Fruit fly (Drosophila melanogaster) whole organism, embryonic: ENCODE data around the gene CG42633.
A peak's percentile ranks its signal among the peaks of the same experiment; 100 is the strongest.

Source experiments
- Aef1 ChIP-seq: fragments of 200-800 bp; sonication (Bioruptor generic); IDR thresholded peaks from 3 replicates; pipeline ENCODE4 v1.3.6; 2022; ENCODE audit warnings: missing biosample characterization, missing genetic modification characterization
- Atf3 ChIP-seq: fragments of 200-800 bp; sonication (Bioruptor generic); optimal IDR thresholded peaks from 3 replicates; lab custom pipeline; 2016; ENCODE audit warnings: missing biosample characterization, missing genetic modification characterization
- CG11723 ChIP-seq: fragments of 200-800 bp; sonication (Bioruptor generic); optimal IDR thresholded peaks from 2 replicates; lab custom pipeline; 2017; ENCODE audit warnings: missing biosample characterization, mild to moderate bottlenecking, missing genetic modification characterization
- CG12104 ChIP-seq: fragments of 200-800 bp; sonication (Bioruptor generic); optimal IDR thresholded peaks from 3 replicates; lab custom pipeline; 2016; ENCODE audit warnings: missing biosample characterization, missing genetic modification characterization
- CG12299 ChIP-seq: fragments of 200-800 bp; sonication (Bioruptor generic); optimal IDR thresholded peaks from 2 replicates; lab custom pipeline; 2018; ENCODE audit warnings: missing biosample characterization, mild to moderate bottlenecking, missing genetic modification characterization
- CG12391 ChIP-seq: fragments of 200-800 bp; sonication (Bioruptor generic); optimal IDR thresholded peaks from 3 replicates; lab custom pipeline; 2018; ENCODE audit warnings: missing biosample characterization, mild to moderate bottlenecking, missing genetic modification characterization, moderate library complexity
- CG12659 ChIP-seq: fragments of 200-800 bp; sonication (Bioruptor generic); optimal IDR thresholded peaks from 3 replicates; lab custom pipeline; 2017; ENCODE audit warnings: mild to moderate bottlenecking, missing biosample characterization, missing genetic modification reagents, missing genetic modification characterization
- CG13287 ChIP-seq: fragments of 200-800 bp; sonication (Bioruptor generic); IDR thresholded peaks from 2 replicates; pipeline ENCODE4 v1.3.6; 2022; ENCODE audit warnings: missing biosample characterization, missing genetic modification characterization; ENCODE audit not compliant: partially characterized antibody
- CG13775 ChIP-seq: fragments of 200-800 bp; sonication (Bioruptor generic); optimal IDR thresholded peaks from 3 replicates; lab custom pipeline; 2017; ENCODE audit warnings: missing biosample characterization, mild to moderate bottlenecking, missing genetic modification characterization
- CG15514 ChIP-seq: fragments of 200-800 bp; sonication (Bioruptor generic); optimal IDR thresholded peaks from 3 replicates; lab custom pipeline; 2017; ENCODE audit warnings: missing biosample characterization, missing genetic modification characterization, mild to moderate bottlenecking, moderate library complexity, missing genetic modification reagents
- CG17385 ChIP-seq: fragments of 200-800 bp; sonication (Bioruptor generic); optimal IDR thresholded peaks from 3 replicates; lab custom pipeline; 2018; ENCODE audit warnings: missing biosample characterization, mild to moderate bottlenecking, missing genetic modification characterization
- CG2120 ChIP-seq: fragments of 200-800 bp; sonication (Bioruptor generic); optimal IDR thresholded peaks from 3 replicates; lab custom pipeline; 2016; ENCODE audit warnings: missing biosample characterization, missing genetic modification characterization
- CG33557 ChIP-seq: fragments of 200-800 bp; sonication (Bioruptor generic); optimal IDR thresholded peaks from 2 replicates; lab custom pipeline; 2019; ENCODE audit warnings: missing biosample characterization, mild to moderate bottlenecking, missing genetic modification characterization, moderate library complexity
- CG3995 ChIP-seq: fragments of 200-800 bp; sonication (Bioruptor generic); optimal IDR thresholded peaks from 3 replicates; lab custom pipeline; 2016; ENCODE audit warnings: missing biosample characterization, missing genetic modification characterization
- CG4424 ChIP-seq: fragments of 200-800 bp; sonication (Bioruptor generic); optimal IDR thresholded peaks from 3 replicates; lab custom pipeline; 2016; ENCODE audit warnings: missing biosample characterization, missing genetic modification characterization
- CG4854 ChIP-seq: fragments of 200-800 bp; sonication (Bioruptor generic); optimal IDR thresholded peaks from 2 replicates; lab custom pipeline; 2016; ENCODE audit warnings: missing biosample characterization, missing genetic modification characterization, inconsistent platforms
- CG6689 ChIP-seq: fragments of 200-800 bp; sonication (Bioruptor generic); IDR thresholded peaks from 2 replicates; pipeline ENCODE4 v1.3.6; 2022; ENCODE audit warnings: missing biosample characterization, missing genetic modification characterization
- CG7786 ChIP-seq: fragments of 200-800 bp; sonication (Bioruptor generic); optimal IDR thresholded peaks from 2 replicates; lab custom pipeline; 2016; ENCODE audit warnings: missing biosample characterization, missing genetic modification characterization
- CG7987 ChIP-seq: fragments of 200-800 bp; sonication (Bioruptor generic); optimal IDR thresholded peaks from 2 replicates; lab custom pipeline; 2018; ENCODE audit warnings: missing biosample characterization, mild to moderate bottlenecking, missing genetic modification characterization, moderate library complexity
- CG8944 ChIP-seq: fragments of 200-800 bp; sonication (Bioruptor generic); optimal IDR thresholded peaks from 3 replicates; lab custom pipeline; 2016; ENCODE audit warnings: missing biosample characterization, missing genetic modification characterization
- CG9215 ChIP-seq: fragments of 200-800 bp; sonication (Bioruptor generic); IDR thresholded peaks from 2 replicates; pipeline ENCODE4 v1.3.6; 2022; ENCODE audit warnings: missing biosample characterization, missing genetic modification characterization
- Chrac-16 ChIP-seq: fragments of 200-800 bp; sonication (Bioruptor generic); optimal IDR thresholded peaks from 3 replicates; lab custom pipeline; 2016; ENCODE audit warnings: missing biosample characterization, missing genetic modification characterization
- Dek ChIP-seq: fragments of 200-800 bp; sonication (Bioruptor generic); optimal IDR thresholded peaks from 3 replicates; lab custom pipeline; 2019; ENCODE audit warnings: missing biosample characterization, mild to moderate bottlenecking, missing genetic modification characterization, moderate library complexity
- Dip2 ChIP-seq: fragments of 200-800 bp; sonication (Bioruptor generic); IDR thresholded peaks from 2 replicates; pipeline ENCODE4 v1.3.6; 2022; ENCODE audit warnings: missing biosample characterization, missing genetic modification characterization
- HLH4C ChIP-seq: fragments of 200-800 bp; sonication (Bioruptor generic); IDR thresholded peaks from 3 replicates; pipeline ENCODE4 v1.3.6; 2022; ENCODE audit warnings: missing biosample characterization, missing genetic modification characterization; ENCODE audit not compliant: partially characterized antibody
- Hsf ChIP-seq: fragments of 200-800 bp; sonication (Bioruptor generic); optimal IDR thresholded peaks from 3 replicates; lab custom pipeline; 2016; ENCODE audit warnings: missing biosample characterization, missing genetic modification characterization
- Myb ChIP-seq: fragments of 200-800 bp; sonication (Bioruptor generic); optimal IDR thresholded peaks from 2 replicates; lab custom pipeline; 2016; ENCODE audit warnings: missing biosample characterization, missing genetic modification characterization
- NC2β ChIP-seq: fragments of 200-800 bp; sonication (Bioruptor generic); optimal IDR thresholded peaks from 2 replicates; lab custom pipeline; 2016; ENCODE audit warnings: missing biosample characterization, missing genetic modification characterization
- Poxn ChIP-seq: fragments of 200-800 bp; sonication (Bioruptor generic); IDR thresholded peaks from 2 replicates; pipeline ENCODE4 v1.3.6; 2022; ENCODE audit warnings: missing biosample characterization, missing genetic modification characterization
- Scr ChIP-seq: fragments of 200-800 bp; sonication (Bioruptor generic); IDR thresholded peaks from 2 replicates; pipeline ENCODE4 v1.3.6; 2022; ENCODE audit warnings: missing biosample characterization, missing genetic modification characterization; ENCODE audit not compliant: partially characterized antibody
- YL-1 ChIP-seq: fragments of 200-800 bp; sonication (Bioruptor generic); optimal IDR thresholded peaks from 3 replicates; lab custom pipeline; 2017; ENCODE audit warnings: missing biosample characterization, mild to moderate bottlenecking, missing genetic modification characterization
- ap ChIP-seq: fragments of 200-800 bp; sonication (Bioruptor generic); IDR thresholded peaks from 2 replicates; pipeline ENCODE4 v1.3.6; 2022; ENCODE audit warnings: missing biosample characterization, missing genetic modification characterization
- bcd ChIP-seq: fragments of 200-800 bp; sonication (Bioruptor generic); optimal IDR thresholded peaks from 2 replicates; lab custom pipeline; 2017; ENCODE audit warnings: missing biosample characterization, mild to moderate bottlenecking, missing genetic modification characterization
- chif ChIP-seq, 2 experiments: fragments of 200-800 bp; sonication (Bioruptor generic); optimal IDR thresholded peaks; 3 replicates each; lab custom pipeline; 2016; ENCODE audit warnings: missing biosample characterization in 2 of 2, missing genetic modification characterization in 2 of 2
- dmrt11E ChIP-seq: fragments of 200-800 bp; sonication (Bioruptor generic); optimal IDR thresholded peaks from 3 replicates; lab custom pipeline; 2018; ENCODE audit warnings: missing biosample characterization, mild to moderate bottlenecking, missing genetic modification characterization, moderate library complexity
- fu2 ChIP-seq: fragments of 200-800 bp; sonication (Bioruptor generic); optimal IDR thresholded peaks from 2 replicates; lab custom pipeline; 2016; ENCODE audit warnings: missing biosample characterization, missing genetic modification characterization
- gfzf ChIP-seq: fragments of 200-800 bp; sonication (Bioruptor generic); optimal IDR thresholded peaks from 2 replicates; lab custom pipeline; 2016; ENCODE audit warnings: missing biosample characterization, mild to moderate bottlenecking, missing genetic modification characterization, moderate library complexity
- ham ChIP-seq: fragments of 200-800 bp; sonication (Bioruptor generic); IDR thresholded peaks from 2 replicates; pipeline ENCODE4 v1.3.6; 2022; ENCODE audit warnings: missing biosample characterization, missing genetic modification characterization
- ind ChIP-seq: fragments of 200-800 bp; sonication (Bioruptor generic); optimal IDR thresholded peaks from 3 replicates; lab custom pipeline; 2016; ENCODE audit warnings: missing biosample characterization, missing genetic modification characterization
- insv ChIP-seq, 2 experiments: fragments of 200-800 bp; sonication (Bioruptor generic); optimal IDR thresholded peaks; 3 replicates each; lab custom pipeline; 2016 to 2018; ENCODE audit warnings: missing biosample characterization in 2 of 2, missing genetic modification characterization in 2 of 2
- kay ChIP-seq: fragments of 200-800 bp; sonication (Bioruptor generic); optimal IDR thresholded peaks from 2 replicates; lab custom pipeline; 2016; ENCODE audit warnings: missing biosample characterization, missing genetic modification characterization
- mam ChIP-seq: fragments of 200-800 bp; sonication (Bioruptor generic); optimal IDR thresholded peaks from 3 replicates; lab custom pipeline; 2016; ENCODE audit warnings: missing biosample characterization, missing genetic modification characterization
- nerfin-1 ChIP-seq: fragments of 200-800 bp; sonication (Bioruptor generic); optimal IDR thresholded peaks from 3 replicates; lab custom pipeline; 2019; ENCODE audit warnings: missing biosample characterization, mild to moderate bottlenecking, missing genetic modification characterization, moderate library complexity
- nmo ChIP-seq: fragments of 200-800 bp; sonication (Bioruptor generic); optimal IDR thresholded peaks from 2 replicates; lab custom pipeline; 2018; ENCODE audit warnings: missing biosample characterization, mild to moderate bottlenecking, missing genetic modification characterization, moderate library complexity
- stwl ChIP-seq: fragments of 200-800 bp; sonication (Bioruptor generic); optimal IDR thresholded peaks from 3 replicates; lab custom pipeline; 2018; ENCODE audit warnings: missing biosample characterization, mild to moderate bottlenecking, missing genetic modification characterization, moderate library complexity
- tll ChIP-seq, 2 experiments: fragments of 200-800 bp in 1 of 2; fragments of >200 bp in 1 of 2; sonication (Bioruptor generic) in 1 of 2; optimal IDR thresholded peaks; 2 replicates each; lab custom pipeline; 2017 to 2019; ENCODE audit warnings: missing biosample characterization in 2 of 2, missing genetic modification characterization in 2 of 2, mild to moderate bottlenecking in 1 of 2, moderate library complexity in 1 of 2
- trem ChIP-seq: fragments of 200-800 bp; optimal IDR thresholded peaks from 3 replicates; lab custom pipeline; 2019; ENCODE audit warnings: missing biosample characterization, mild to moderate bottlenecking, missing genetic modification characterization, moderate library complexity
- ttk ChIP-seq: fragments of 200-800 bp; sonication (Bioruptor generic); IDR thresholded peaks from 2 replicates; pipeline ENCODE4 v2.1.2; 2022; ENCODE audit warnings: missing biosample characterization, missing genetic modification characterization
- twi ChIP-seq: fragments of 200-800 bp; optimal IDR thresholded peaks from 2 replicates; lab custom pipeline; 2019; ENCODE audit warnings: missing biosample characterization, mild to moderate bottlenecking, missing genetic modification characterization, moderate library complexity
- zen ChIP-seq: fragments of 200-800 bp; sonication (Bioruptor generic); optimal IDR thresholded peaks from 3 replicates; lab custom pipeline; 2018; ENCODE audit warnings: missing biosample characterization, mild to moderate bottlenecking, missing genetic modification characterization, moderate library complexity

CG42633 gene

dm6 chr3R:10788186-10788585 is 6.1 kb upstream of the CG42633 start, which contains the start of the genes Art1 and Mcm5 (continued):
- TF ChIP-seq zen (tag; lab: Kevin White, UChicago) (peak; percentile 38), Poxn (GFP tag; lab: Robert Waterston, UW) (no peak), CG3995 (peak; percentile 84), kay (GFP tag; lab: Kevin White, UChicago) (peak; percentile 12), ap (GFP tag; lab: Robert Waterston, UW) (no peak), insv (GFP tag; optimal IDR thresholded peaks at IDR 0.05; lab: Kevin White, UChicago) (peak in 1 of 2 experiments; percentile 40), ind (GFP tag; lab: Kevin White, UChicago) (peak; percentile 54), Dip2 (GFP tag; lab: Robert Waterston, UW) (no peak), Aef1 (0 out of 3 replicates have a peak, but pooled peaks have one; percentile 18), gfzf (GFP tag; lab: Kevin White, UChicago) (peak; percentile 71), Hsf (GFP tag; lab: Kevin White, UChicago) (peak; percentile 70), CG2120 (GFP tag; lab: Kevin White, UChicago) (peak; percentile 68), ham (GFP tag; lab: Robert Waterston, UW) (no peak), nerfin-1 (tag; lab: Kevin White, UChicago) (no peak), CG12391 (tag; lab: Kevin White, UChicago) (peak; percentile 51), Atf3 (GFP tag; lab: Kevin White, UChicago) (peak; percentile 35), twi (tag; lab: Kevin White, UChicago) (peak; percentile 22), fu2 (peak; percentile 34), tll (GFP tag; optimal IDR thresholded peaks at IDR 0.05; lab: Kevin White, UChicago) (peak; percentile 31 to 59), YL-1 (GFP tag; lab: Kevin White, UChicago) (peak; percentile 64), CG4854 (GFP tag; lab: Kevin White, UChicago) (peak; percentile 46), CG12104 (peak; percentile 30), Myb (GFP tag; lab: Kevin White, UChicago) (peak; percentile 58), Scr (GFP tag; lab: Robert Waterston, UW) (peak; percentile 97), CG13775 (GFP tag; lab: Kevin White, UChicago) (peak; percentile 56), Dek (tag; lab: Kevin White, UChicago) (no peak), ttk (no peak), CG15514 (GFP tag; lab: Kevin White, UChicago) (peak; percentile 90), bcd (peak; percentile 11), CG13287 (peak; percentile 96), CG12299 (tag; lab: Kevin White, UChicago) (no peak), nmo (GFP tag; lab: Kevin White, UChicago) (peak; percentile 79), CG8944 (GFP tag; lab: Kevin White, UChicago) (no peak), CG17385 (peak; percentile 2), CG7987 (GFP tag; lab: Kevin White, UChicago) (no peak), CG7786 (peak; percentile 47), HLH4C (GFP tag; lab: Robert Waterston, UW) (peak; percentile 89), CG33557 (GFP tag; lab: Kevin White, UChicago) (peak; percentile 41), CG6689 (GFP tag; lab: Robert Waterston, UW) (no peak), Chrac-16 (GFP tag; lab: Kevin White, UChicago) (peak; percentile 26), NC2β (GFP tag; lab: Kevin White, UChicago) (peak; percentile 38), mam (peak; percentile 52), CG12659 (GFP tag; lab: Kevin White, UChicago) (peak; percentile 78), CG9215 (GFP tag; lab: Robert Waterston, UW) (peak; percentile 24; the same call in 1 of the 2 replicates), chif (GFP tag; optimal IDR thresholded peaks at IDR 0.05; lab: Kevin White, UChicago) (peak in 1 of 2 experiments; percentile 20), trem (tag; lab: Kevin White, UChicago) (peak; percentile 77), dmrt11E (tag; lab: Kevin White, UChicago) (peak; percentile 44), CG4424 (GFP tag; lab: Kevin White, UChicago) (peak; percentile 54), stwl (tag; lab: Kevin White, UChicago) (peak; percentile 86), CG11723 (GFP tag; lab: Kevin White, UChicago) (no peak)
